Worm (Caenorhabditis elegans) whole organism, young adult: ENCODE measurements around the gene hpo-6.

Experiments used
- F39B2.1 ChIP-seq: fragments of 200-800 bp; sonication (Bioruptor generic); IDR thresholded peaks from 2 replicates; pipeline ENCODE4 v1.3.6; 2022; ENCODE audit warnings: missing genetic modification reagents, missing genetic modification characterization, missing compliant biosample characterization
- F57C9.4 ChIP-seq: sonication (generic microtip); optimal IDR thresholded peaks from 2 replicates; lab custom pipeline; 2017; ENCODE audit warnings: mild to moderate bottlenecking, missing genetic modification characterization, missing compliant biosample characterization
- K11D2.4 ChIP-seq: fragments of 200-800 bp; sonication (Bioruptor generic); IDR thresholded peaks from 2 replicates; pipeline ENCODE4 v1.3.6; 2022; ENCODE audit warnings: missing genetic modification reagents, missing genetic modification characterization, missing compliant biosample characterization
- T07F8.4 ChIP-seq: sonication (generic microtip); optimal IDR thresholded peaks from 2 replicates; lab custom pipeline; 2016; ENCODE audit warnings: mild to moderate bottlenecking, missing genetic modification characterization, moderate library complexity, missing compliant biosample characterization
- Y53G8AR.9 ChIP-seq: fragments of 200-800 bp; sonication (Bioruptor generic); conservative IDR thresholded peaks from 2 replicates; pipeline ENCODE4 v1.3.6; 2022; ENCODE audit warnings: missing genetic modification reagents, missing genetic modification characterization, missing compliant biosample characterization
- ZK185.1 ChIP-seq: sonication (generic microtip); optimal IDR thresholded peaks from 2 replicates; lab custom pipeline; 2016; ENCODE audit warnings: mild to moderate bottlenecking, missing genetic modification characterization, missing compliant biosample characterization; ENCODE audit not compliant: poor library complexity, severe bottlenecking
- aptf-2 ChIP-seq: fragments of 200-800 bp; sonication (Bioruptor generic); conservative IDR thresholded peaks from 2 replicates; pipeline ENCODE4 v1.3.6; 2022; ENCODE audit warnings: missing genetic modification reagents, missing genetic modification characterization, missing compliant biosample characterization
- atf-7 ChIP-seq: sonication (generic microtip); optimal IDR thresholded peaks from 2 replicates; lab custom pipeline; 2017; ENCODE audit warnings: mild to moderate bottlenecking, missing genetic modification characterization, missing compliant biosample characterization
- attf-6 ChIP-seq: fragments of 200-800 bp; sonication (Bioruptor generic); IDR thresholded peaks from 2 replicates; pipeline ENCODE4 v1.3.6; 2022; ENCODE audit warnings: missing genetic modification reagents, missing genetic modification characterization, missing compliant biosample characterization
- ccch-3 ChIP-seq: fragments of 200-800 bp; sonication (Bioruptor generic); optimal IDR thresholded peaks from 2 replicates; lab custom pipeline; 2018; ENCODE audit warnings: mild to moderate bottlenecking, missing genetic modification characterization, missing compliant biosample characterization
- cebp-1 ChIP-seq, 2 experiments: fragments of 200-800 bp in 1 of 2; sonication (Bioruptor generic) in 1 of 2; sonication (generic microtip) in 1 of 2; IDR thresholded peaks in 1 of 2; optimal IDR thresholded peaks in 1 of 2; 2 replicates each; pipeline versions ENCODE4 v1.3.6 to Lab custom; 2017 to 2022; ENCODE audit warnings: missing compliant biosample characterization in 2 of 2, missing genetic modification characterization in 2 of 2, mild to moderate bottlenecking in 1 of 2, missing genetic modification reagents in 1 of 2, moderate library complexity in 1 of 2
- dox-1 ChIP-seq: fragments of 200-800 bp; sonication (Bioruptor generic); IDR thresholded peaks from 2 replicates; pipeline ENCODE4 v1.3.6; 2022; ENCODE audit warnings: missing genetic modification reagents, missing genetic modification characterization, missing compliant biosample characterization
- efl-1 ChIP-seq: fragments of 150-350 bp; optimal IDR thresholded peaks from 2 replicates; lab custom pipeline; 2014; ENCODE audit warnings: missing biosample characterization, missing genetic modification reagents, missing genetic modification characterization
- hlh-12 ChIP-seq: sonication (generic microtip); optimal IDR thresholded peaks from 2 replicates; lab custom pipeline; 2016; ENCODE audit warnings: missing genetic modification characterization, missing compliant biosample characterization
- hmg-20 ChIP-seq: fragments of 200-800 bp; sonication (Bioruptor generic); IDR thresholded peaks from 2 replicates; pipeline ENCODE4 v1.3.6; 2022; ENCODE audit warnings: missing genetic modification reagents, missing genetic modification characterization, missing compliant biosample characterization
- lin-26 ChIP-seq: fragments of 200-800 bp; sonication (Bioruptor generic); IDR thresholded peaks from 2 replicates; pipeline ENCODE4 v1.3.6; 2022; ENCODE audit warnings: missing genetic modification reagents, missing genetic modification characterization, missing compliant biosample characterization
- lsy-27 ChIP-seq: sonication (generic microtip); optimal IDR thresholded peaks from 2 replicates; lab custom pipeline; 2017; ENCODE audit warnings: missing genetic modification characterization, mild to moderate bottlenecking, missing compliant biosample characterization, antibody characterized with exemption, missing genotype, borderline replicate concordance; ENCODE audit not compliant: insufficient read depth
- mcd-1 ChIP-seq: fragments of 200-800 bp; sonication (Bioruptor generic); IDR thresholded peaks from 2 replicates; pipeline ENCODE4 v1.3.6; 2022; ENCODE audit warnings: missing genetic modification reagents, missing genetic modification characterization, missing compliant biosample characterization
- mes-4 ChIP-seq: sonication (generic microtip); optimal IDR thresholded peaks from 2 replicates; lab custom pipeline; 2016; ENCODE audit warnings: missing genotype, missing genetic modification characterization, missing compliant biosample characterization
- mxl-1 ChIP-seq: sonication (generic microtip); optimal IDR thresholded peaks from 2 replicates; lab custom pipeline; 2016; ENCODE audit warnings: missing genetic modification characterization, missing compliant biosample characterization
- nfya-2 ChIP-seq: fragments of 200-800 bp; sonication (Bioruptor generic); IDR thresholded peaks from 2 replicates; pipeline ENCODE4 v1.3.6; 2022; ENCODE audit warnings: missing genetic modification reagents, missing genetic modification characterization, missing compliant biosample characterization
- nhr-80 ChIP-seq: sonication (generic microtip); optimal IDR thresholded peaks from 2 replicates; lab custom pipeline; 2016; ENCODE audit warnings: missing genetic modification characterization, missing compliant biosample characterization
- pbrm-1 ChIP-seq: fragments of 200-800 bp; sonication (Bioruptor generic); IDR thresholded peaks from 2 replicates; pipeline ENCODE4 v1.3.6; 2022; ENCODE audit warnings: missing genetic modification reagents, missing genetic modification characterization, missing compliant biosample characterization
- rcor-1 ChIP-seq: fragments of 200-800 bp; sonication (Bioruptor generic); IDR thresholded peaks from 2 replicates; pipeline ENCODE4 v1.3.6; 2022; ENCODE audit warnings: missing genetic modification reagents, missing genetic modification characterization, missing compliant biosample characterization
- repo-1 ChIP-seq: sonication (generic microtip); optimal IDR thresholded peaks from 2 replicates; lab custom pipeline; 2017; ENCODE audit warnings: mild to moderate bottlenecking, missing genetic modification characterization, missing compliant biosample characterization
- rpc-1 ChIP-seq, 2 experiments: fragments of 150-350 bp in 1 of 2; sonication (generic microtip) in 1 of 2; optimal IDR thresholded peaks; 2 replicates each; lab custom pipeline; 2014 to 2018; ENCODE audit warnings: missing biosample characterization in 1 of 2, missing genetic modification characterization in 1 of 2, missing genetic modification reagents in 1 of 2, missing genotype in 1 of 2
- zfh-2 ChIP-seq: fragments of 200-800 bp; sonication (Bioruptor generic); conservative IDR thresholded peaks from 2 replicates; pipeline ENCODE4 v1.3.6; 2022; ENCODE audit warnings: missing genetic modification reagents, missing genetic modification characterization, missing compliant biosample characterization
- ztf-28 ChIP-seq: fragments of 200-800 bp; sonication (Bioruptor generic); IDR thresholded peaks from 2 replicates; pipeline ENCODE4 v1.3.6; 2022; ENCODE audit warnings: missing genetic modification reagents, missing genetic modification characterization, missing compliant biosample characterization

Gene hpo-6

DNA sequence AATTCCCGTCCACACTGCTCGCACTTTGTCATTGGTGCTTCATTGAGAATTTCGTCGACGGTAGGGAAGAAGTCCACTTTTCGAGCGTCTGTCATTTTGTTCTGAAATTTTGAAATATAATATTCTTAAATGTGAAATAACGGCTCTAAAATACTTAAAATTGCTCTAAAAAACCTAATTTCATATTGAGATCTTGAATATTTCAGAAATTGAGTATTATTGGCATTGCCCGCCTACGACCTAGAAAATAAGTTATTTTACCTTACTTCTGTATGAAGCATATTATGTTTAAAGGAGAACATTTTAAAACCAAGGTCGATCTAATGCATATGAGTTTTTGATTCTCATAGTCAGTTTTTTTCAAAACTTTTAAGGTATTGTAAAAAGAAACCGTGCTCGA, 11.9 kb upstream of the hpo-6 start, which contains the start of gene C34H4.5:
Gene C34H4.5, minus strand, starts transcription at position 101 of the 400 bp plus-strand sequence.
- TF ChIP-seq dox-1: no peak
- TF ChIP-seq ZK185.1 (tag; lab: Kevin White, UChicago): no peak
- TF ChIP-seq, all 124 proteins: peak for 0

DNA sequence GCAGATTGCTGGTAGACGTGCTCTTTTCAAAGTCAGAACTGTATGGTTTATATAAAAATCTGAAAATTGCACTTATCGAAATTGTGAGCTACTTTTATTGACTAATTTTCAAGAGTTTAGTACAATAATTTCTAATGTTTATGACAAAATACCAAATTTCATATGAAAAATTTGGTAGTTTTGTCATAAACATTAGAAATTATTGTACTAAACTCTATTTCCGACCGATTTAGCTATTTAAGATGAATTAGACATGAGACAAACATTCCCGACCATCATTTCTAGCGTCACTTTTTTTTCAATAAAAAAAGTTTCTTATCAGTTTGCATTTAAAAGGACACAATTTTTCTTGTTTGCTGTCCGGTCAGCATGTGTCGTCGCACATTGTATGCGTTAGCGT, 11.4 kb upstream of the hpo-6 start, which contains the start of gene tag-244:
Gene tag-244, plus strand, starts transcription at position 301 of the 400 bp plus-strand sequence.
- TF ChIP-seq mcd-1 (GFP tag; lab: Robert Waterston, UW) (no peak), rpc-1 (optimal IDR thresholded peaks at IDR 0.05; lab: Kevin White, UChicago) (no peak), rpc-1 (tag; optimal IDR thresholded peaks at IDR 0.05; lab: Kevin White, UChicago) (no peak), nhr-80 (peak; percentile 37)

DNA sequence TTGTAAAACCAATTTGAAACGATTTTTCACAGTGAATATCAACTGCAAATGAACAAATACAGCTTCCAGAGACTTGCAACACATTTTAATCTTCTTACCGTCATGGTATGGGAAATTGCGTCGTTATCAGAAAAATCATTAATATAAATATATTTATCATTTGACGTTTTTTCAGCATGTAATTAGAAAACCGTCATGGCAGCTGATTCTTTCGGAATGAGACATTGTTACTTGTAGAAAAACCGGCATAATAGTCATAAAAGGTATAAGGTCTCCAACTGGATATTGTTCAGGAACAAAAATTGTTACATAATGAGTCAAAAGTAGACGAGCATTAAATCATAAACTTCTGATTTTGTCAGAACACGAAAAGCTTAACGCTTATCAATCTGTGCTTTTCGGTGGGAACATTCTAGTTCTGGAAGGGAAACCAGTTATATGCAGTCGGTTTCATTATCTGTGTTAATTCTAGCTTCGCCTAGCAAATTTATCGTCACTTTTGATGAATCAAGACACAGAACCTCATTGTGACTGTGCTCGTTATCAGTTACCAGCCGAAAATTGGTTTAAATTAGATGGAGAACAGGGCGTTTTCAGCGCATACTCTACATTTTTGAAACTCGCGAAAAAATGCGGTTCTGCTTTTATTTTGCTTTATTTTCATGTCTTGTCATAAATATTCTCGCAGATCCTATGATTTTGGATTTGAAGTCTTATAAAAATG, 8.6 kb upstream of the hpo-6 start, which contains the start of gene C34H4.2:
Gene C34H4.2, plus strand, starts transcription at position 558 of the 724 bp plus-strand sequence.
- TF ChIP-seq lin-26 (no peak), nhr-80 (peak; percentile 46), K11D2.4 (GFP tag; lab: Robert Waterston, UW) (no peak)

DNA sequence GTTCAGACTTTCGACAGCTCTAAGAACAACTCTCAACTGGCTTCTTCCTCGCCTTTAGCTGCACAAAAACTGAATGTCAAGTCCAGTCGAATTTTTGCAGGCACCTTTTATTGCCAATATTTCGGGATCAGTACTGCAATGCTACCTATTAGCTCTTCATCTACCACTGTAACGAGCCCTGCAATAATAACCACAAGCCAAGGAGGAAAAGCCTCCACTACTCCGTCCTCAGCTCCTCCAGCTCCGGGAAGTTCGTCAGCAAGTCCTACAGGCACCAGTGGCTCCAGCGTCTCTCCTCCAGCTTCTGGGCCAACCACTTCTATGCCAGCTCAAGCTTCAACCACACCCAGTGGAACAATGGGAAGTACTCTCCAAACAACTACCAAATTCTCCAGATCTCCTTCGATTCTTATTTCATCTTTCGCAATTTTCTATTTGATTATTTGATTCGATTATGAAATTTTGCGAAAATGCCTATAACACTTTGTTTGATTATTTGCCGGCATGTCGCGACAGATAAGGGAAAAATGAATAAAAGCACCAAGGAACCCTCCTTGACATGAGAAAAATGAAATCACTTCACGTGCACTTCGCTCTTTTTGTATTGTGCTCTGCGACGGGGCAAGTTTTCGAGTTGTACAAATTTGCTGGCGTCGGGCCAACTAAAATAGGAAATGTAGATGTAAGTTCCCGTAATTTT, 6.8 kb upstream of the hpo-6 start, which contains the start of gene C34H4.1:
Gene C34H4.1, plus strand, starts transcription at position 559 of the 700 bp plus-strand sequence.
- TF ChIP-seq mes-4 (tag; lab: Kevin White, UChicago) (no peak), hmg-20 (no peak), T07F8.4 (tag; lab: Kevin White, UChicago) (no peak), nhr-80 (peak; percentile 33), atf-7 (tag; lab: Kevin White, UChicago) (no peak), Y53G8AR.9 (GFP tag; lab: Robert Waterston, UW) (no peak), lsy-27 (tag; lab: Kevin White, UChicago) (no peak), mxl-1 (tag; lab: Kevin White, UChicago) (no peak), mcd-1 (GFP tag; lab: Robert Waterston, UW) (no peak), attf-6 (GFP tag; lab: Robert Waterston, UW) (no peak), repo-1 (no peak), zfh-2 (GFP tag; lab: Robert Waterston, UW) (0 out of 2 replicates have a peak, but pooled peaks have one; percentile 37), F39B2.1 (GFP tag; lab: Robert Waterston, UW) (no peak), cebp-1 (GFP tag; IDR thresholded peaks at IDR 0.05; lab: Robert Waterston, UW) (peak; percentile 60; the same call in 1 of the 2 replicates), cebp-1 (tag; optimal IDR thresholded peaks at IDR 0.05; lab: Kevin White, UChicago) (peak; percentile 75), ztf-28 (no peak), efl-1 (GFP tag; lab: Kevin White, UChicago) (no peak), rcor-1 (GFP tag; lab: Robert Waterston, UW) (no peak), pbrm-1 (GFP tag; lab: Robert Waterston, UW) (no peak), hlh-12 (tag; lab: Kevin White, UChicago) (no peak), aptf-2 (GFP tag; lab: Robert Waterston, UW) (no peak), ccch-3 (GFP tag; lab: Kevin White, UChicago) (no peak), F57C9.4 (tag; lab: Kevin White, UChicago) (no peak)
- TF ChIP-seq, all 124 proteins: peak for 3

DNA sequence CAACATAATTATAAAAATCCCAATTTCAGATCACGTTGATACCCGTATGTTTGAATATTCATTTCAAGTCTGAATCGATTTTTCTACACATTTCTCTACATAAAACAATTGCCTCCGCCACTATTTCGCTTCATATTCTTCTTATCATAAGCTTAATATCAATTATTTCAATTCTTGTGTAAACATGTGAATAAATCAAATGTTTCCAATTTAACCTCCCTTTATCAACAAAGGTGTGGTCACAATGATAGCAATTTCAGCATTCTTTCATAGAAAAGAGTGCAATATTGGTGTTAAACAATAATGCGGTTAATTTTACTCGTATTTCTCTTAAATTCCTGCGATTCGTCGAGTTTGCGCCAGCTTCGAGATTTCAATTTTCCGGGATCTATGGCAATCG, 2.1 kb upstream of the hpo-6 start, which contains the start of gene Y41D4B.17:
Gene Y41D4B.17, plus strand, starts transcription at position 174 of the 400 bp plus-strand sequence.
- TF ChIP-seq nfya-2 (GFP tag; lab: Robert Waterston, UW) (no peak), nhr-80 (peak; percentile 24)
